Worm (Caenorhabditis elegans) whole organism, L4 larva: ENCODE data around the gene srx-97.

Source experiments
- F44E2.7 ChIP-seq: fragments of 200-800 bp; sonication (Bioruptor generic); IDR thresholded peaks from 2 replicates; pipeline ENCODE4 v2.1.2; 2022; ENCODE audit warnings: missing genetic modification characterization, missing compliant biosample characterization
- ama-1 ChIP-seq: fragments of 150-350 bp; optimal IDR thresholded peaks from 2 replicates; lab custom pipeline; 2014; ENCODE audit warnings: inconsistent platforms, mixed read lengths
- cey-2 ChIP-seq: sonication (generic microtip); optimal IDR thresholded peaks from 3 replicates; lab custom pipeline; 2017; ENCODE audit warnings: missing genetic modification characterization, mild to moderate bottlenecking, missing compliant biosample characterization, antibody characterized with exemption, borderline replicate concordance; ENCODE audit not compliant: insufficient read depth
- dmd-8 ChIP-seq: fragments of 200-800 bp; sonication (Bioruptor generic); IDR thresholded peaks from 2 replicates; pipeline ENCODE4 v1.3.6; 2022; ENCODE audit warnings: missing genetic modification characterization, missing compliant biosample characterization
- dve-1 ChIP-seq: sonication (generic microtip); optimal IDR thresholded peaks from 2 replicates; lab custom pipeline; 2017; ENCODE audit warnings: antibody characterized with exemption, mild to moderate bottlenecking, missing genetic modification characterization, missing compliant biosample characterization; ENCODE audit not compliant: insufficient read depth
- fos-1 ChIP-seq: fragments of 150-350 bp; optimal IDR thresholded peaks from 2 replicates; lab custom pipeline; 2014; ENCODE audit warnings: missing biosample characterization, missing genetic modification characterization
- jun-1 ChIP-seq: fragments of 150-350 bp; optimal IDR thresholded peaks from 2 replicates; lab custom pipeline; 2014; ENCODE audit warnings: missing biosample characterization, missing genetic modification reagents, missing genetic modification characterization
- mdl-1 ChIP-seq, 2 experiments: fragments of 150-350 bp in 1 of 2; sonication (generic microtip) in 1 of 2; optimal IDR thresholded peaks; 2 replicates each; lab custom pipeline; 2014 to 2017; ENCODE audit warnings: missing biosample characterization in 2 of 2, missing genetic modification characterization in 2 of 2
- mxl-2 ChIP-seq: fragments of 200-800 bp; sonication (Bioruptor generic); conservative IDR thresholded peaks from 2 replicates; pipeline ENCODE4 v1.3.6; 2022; ENCODE audit warnings: missing genetic modification reagents, missing genetic modification characterization, missing compliant biosample characterization
- mxl-3 ChIP-seq: fragments of 200-800 bp; sonication (Bioruptor generic); optimal IDR thresholded peaks from 2 replicates; lab custom pipeline; 2018; ENCODE audit warnings: mild to moderate bottlenecking, missing genetic modification characterization, missing compliant biosample characterization
- nhr-25 ChIP-seq: sonication (generic microtip); optimal IDR thresholded peaks from 2 replicates; lab custom pipeline; 2017; ENCODE audit warnings: missing genetic modification characterization, mild to moderate bottlenecking, missing compliant biosample characterization, antibody characterized with exemption, moderate library complexity, borderline replicate concordance; ENCODE audit not compliant: insufficient read depth
- set-16 ChIP-seq: fragments of 200-800 bp; sonication (Bioruptor generic); IDR thresholded peaks from 2 replicates; pipeline ENCODE4 v1.3.6; 2022; ENCODE audit warnings: missing genetic modification reagents, missing genetic modification characterization, missing compliant biosample characterization
- unc-130 ChIP-seq: sonication (generic microtip); optimal IDR thresholded peaks from 2 replicates; lab custom pipeline; 2016; ENCODE audit warnings: missing genetic modification reagents, missing genetic modification characterization, missing compliant biosample characterization
- unc-39 ChIP-seq: sonication (generic microtip); optimal IDR thresholded peaks from 2 replicates; lab custom pipeline; 2017; ENCODE audit warnings: missing biosample characterization, missing genetic modification characterization

ce11 chrII:3711047-3711446 is 41.8 kb upstream of the srx-97 start, which contains the start of gene fbxc-53:
- TF ChIP-seq dmd-8 (GFP tag; lab: Robert Waterston, UW) (no peak), ama-1 (no peak), unc-130 (GFP tag; lab: Kevin White, UChicago) (no peak), jun-1 (tag; lab: Kevin White, UChicago) (no peak), mxl-2 (GFP tag; lab: Robert Waterston, UW) (no peak), F44E2.7 (GFP tag; lab: Robert Waterston, UW) (no peak), mdl-1 (tag; optimal IDR thresholded peaks at IDR 0.05; lab: Kevin White, UChicago) (no peak), fos-1 (no peak), nhr-25 (no peak), dve-1 (tag; lab: Kevin White, UChicago) (no peak), mxl-3 (GFP tag; lab: Kevin White, UChicago) (no peak), cey-2 (tag; lab: Kevin White, UChicago) (no peak), unc-39 (tag; lab: Kevin White, UChicago) (no peak), set-16 (GFP tag; lab: Robert Waterston, UW) (no peak)
